Worm (Caenorhabditis elegans): Measurements from ENCODE around the gene C05E11.6.

- TF ChIP-seq unc-62 (GFP tag; optimal IDR thresholded peaks at IDR 0.05) (no peak), ceh-16 (tag; optimal IDR thresholded peaks at IDR 0.05) (no peak), nhr-12 (tag; optimal IDR thresholded peaks at IDR 0.05) (no peak), nhr-25 (tag; optimal IDR thresholded peaks at IDR 0.05) (no peak)
Measured at ce11 chrX:4599526-4599925, 37.6 kb downstream of the C05E11.6 start.

Data from whole organism, L3 larva.